Fruit fly (Drosophila melanogaster): Measurements from ENCODE around the gene CG43965.

DNA sequence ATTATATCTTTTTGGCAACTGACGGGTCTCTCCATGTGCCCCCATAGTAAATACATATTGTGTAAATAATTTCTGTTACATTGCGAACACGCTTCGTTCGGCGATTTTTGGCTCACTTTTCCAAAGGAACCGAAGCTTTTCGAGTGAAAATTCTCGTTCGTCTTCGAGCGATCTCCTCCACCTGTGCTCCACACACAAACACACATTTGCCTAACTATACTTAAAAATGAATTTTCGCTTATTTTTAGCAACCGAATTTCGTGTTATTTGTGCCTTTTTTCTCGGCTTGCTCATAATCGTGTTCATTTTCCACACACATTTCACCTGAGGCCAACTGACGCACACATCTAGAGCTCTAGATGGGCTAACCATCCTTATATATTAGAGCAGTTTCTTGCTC lies 20.9 kb upstream of the CG43965 start:
- TF ChIP-seq grn (GFP tag; optimal IDR thresholded peaks at IDR 0.05) (no peak), Antp (GFP tag; optimal IDR thresholded peaks at IDR 0.05) (no peak), CHES-1-like (GFP tag; optimal IDR thresholded peaks at IDR 0.05) (no peak)
